Fruit fly (Drosophila melanogaster) whole organism, embryonic: ENCODE measurements around the gene CG1896.

ENCODE experiments used
- B-H2 ChIP-seq: fragments of 200-800 bp; sonication (Bioruptor generic); optimal IDR thresholded peaks from 2 replicates; lab custom pipeline; 2018; ENCODE audit warnings: missing biosample characterization, mild to moderate bottlenecking, missing genetic modification characterization
- CG10543 ChIP-seq: fragments of 200-800 bp; sonication (Bioruptor generic); optimal IDR thresholded peaks from 3 replicates; lab custom pipeline; 2017; ENCODE audit warnings: missing biosample characterization, mild to moderate bottlenecking, missing genetic modification characterization, moderate library complexity
- CG11093 ChIP-seq: fragments of 200-800 bp; sonication (Bioruptor generic); IDR thresholded peaks from 3 replicates; pipeline ENCODE4 v1.3.6; 2022; ENCODE audit warnings: missing biosample characterization, missing genetic modification characterization
- CG12104 ChIP-seq: fragments of 200-800 bp; sonication (Bioruptor generic); optimal IDR thresholded peaks from 3 replicates; lab custom pipeline; 2016; ENCODE audit warnings: missing biosample characterization, missing genetic modification characterization
- CG12942 ChIP-seq: fragments of 200-800 bp; sonication (Bioruptor generic); optimal IDR thresholded peaks from 3 replicates; lab custom pipeline; 2016; ENCODE audit warnings: missing biosample characterization, missing genetic modification characterization
- CG13624 ChIP-seq: fragments of 200-800 bp; sonication (Bioruptor generic); optimal IDR thresholded peaks from 2 replicates; lab custom pipeline; 2016; ENCODE audit warnings: missing biosample characterization, missing genetic modification characterization
- CG14441 ChIP-seq: fragments of 200-800 bp; sonication (Bioruptor generic); IDR thresholded peaks from 2 replicates; pipeline ENCODE4 v1.3.6; 2022; ENCODE audit warnings: missing biosample characterization, missing genetic modification characterization
- CG16863 ChIP-seq: fragments of 200-800 bp; sonication (Bioruptor generic); optimal IDR thresholded peaks from 3 replicates; lab custom pipeline; 2016; ENCODE audit warnings: missing biosample characterization, missing genetic modification characterization
- CG17612 ChIP-seq: fragments of 200-800 bp; sonication (Bioruptor generic); IDR thresholded peaks from 2 replicates; pipeline ENCODE4 v1.3.6; 2022; ENCODE audit warnings: missing biosample characterization, missing genetic modification characterization
- CG18764 ChIP-seq: fragments of 200-800 bp; sonication (Bioruptor generic); optimal IDR thresholded peaks from 3 replicates; lab custom pipeline; 2016; ENCODE audit warnings: missing biosample characterization, missing genetic modification characterization
- CG2116 ChIP-seq: fragments of 200-800 bp; sonication (Bioruptor generic); optimal IDR thresholded peaks from 3 replicates; lab custom pipeline; 2018; ENCODE audit warnings: missing biosample characterization, mild to moderate bottlenecking, missing genetic modification characterization
- CG2120 ChIP-seq: fragments of 200-800 bp; sonication (Bioruptor generic); optimal IDR thresholded peaks from 3 replicates; lab custom pipeline; 2016; ENCODE audit warnings: missing biosample characterization, missing genetic modification characterization
- CG30403 ChIP-seq: fragments of 200-800 bp; sonication (Bioruptor generic); optimal IDR thresholded peaks from 3 replicates; lab custom pipeline; 2016; ENCODE audit warnings: missing biosample characterization, missing genetic modification characterization
- CG32532 ChIP-seq: fragments of 200-800 bp; sonication (Bioruptor generic); IDR thresholded peaks from 2 replicates; pipeline ENCODE4 v1.3.6; 2022; ENCODE audit warnings: missing biosample characterization, missing genetic modification characterization
- CG34224 ChIP-seq: fragments of 200-800 bp; sonication (Bioruptor generic); IDR thresholded peaks from 3 replicates; pipeline ENCODE4 v1.3.6; 2022; ENCODE audit warnings: missing biosample characterization, missing genetic modification characterization; ENCODE audit not compliant: partially characterized antibody
- CG4404 ChIP-seq: fragments of 200-800 bp; sonication (Bioruptor generic); IDR thresholded peaks from 2 replicates; pipeline ENCODE4 v1.3.6; 2022; ENCODE audit warnings: missing biosample characterization, missing genetic modification characterization
- CG6765 ChIP-seq: fragments of 200-800 bp; sonication (Bioruptor generic); optimal IDR thresholded peaks from 3 replicates; lab custom pipeline; 2017; ENCODE audit warnings: missing biosample characterization, mild to moderate bottlenecking, missing genetic modification characterization
- CG7556 ChIP-seq: fragments of 200-800 bp; sonication (Bioruptor generic); optimal IDR thresholded peaks from 2 replicates; lab custom pipeline; 2017; ENCODE audit warnings: missing biosample characterization, mild to moderate bottlenecking, missing genetic modification characterization
- CG7928 ChIP-seq: fragments of 200-800 bp; sonication (Bioruptor generic); optimal IDR thresholded peaks from 2 replicates; lab custom pipeline; 2017; ENCODE audit warnings: missing biosample characterization, mild to moderate bottlenecking, missing genetic modification characterization
- CG7963 ChIP-seq: fragments of 200-800 bp; sonication (Bioruptor generic); IDR thresholded peaks from 3 replicates; pipeline ENCODE4 v1.3.6; 2022; ENCODE audit warnings: missing biosample characterization, missing genetic modification characterization; ENCODE audit not compliant: partially characterized antibody
- CG8089 ChIP-seq: fragments of 200-800 bp; sonication (Bioruptor generic); optimal IDR thresholded peaks from 3 replicates; lab custom pipeline; 2016; ENCODE audit warnings: missing biosample characterization, missing genetic modification characterization
- CG8388 ChIP-seq: fragments of 200-800 bp; sonication (Bioruptor generic); optimal IDR thresholded peaks from 2 replicates; lab custom pipeline; 2019; ENCODE audit warnings: missing biosample characterization, mild to moderate bottlenecking, missing genetic modification characterization, moderate library complexity
- CG9215 ChIP-seq: fragments of 200-800 bp; sonication (Bioruptor generic); IDR thresholded peaks from 2 replicates; pipeline ENCODE4 v1.3.6; 2022; ENCODE audit warnings: missing biosample characterization, missing genetic modification characterization
- CG9932 ChIP-seq: fragments of 200-800 bp; sonication (Bioruptor generic); IDR thresholded peaks from 2 replicates; pipeline ENCODE4 v1.3.6; 2022; ENCODE audit warnings: missing biosample characterization, missing genetic modification characterization
- CkIIα-i1 ChIP-seq: fragments of 200-800 bp; sonication (Bioruptor generic); IDR thresholded peaks from 2 replicates; pipeline ENCODE4 v1.3.6; 2022; ENCODE audit warnings: missing biosample characterization, missing genetic modification characterization
- Eip74EF ChIP-seq, 2 experiments: fragments of 200-800 bp in 1 of 2; fragments of >200 bp in 1 of 2; sonication (Bioruptor generic) in 1 of 2; optimal IDR thresholded peaks; 2 replicates each; lab custom pipeline; 2017 to 2019; ENCODE audit warnings: missing biosample characterization in 2 of 2, missing genetic modification characterization in 2 of 2, mild to moderate bottlenecking in 1 of 2, moderate library complexity in 1 of 2
- Hmx ChIP-seq: fragments of 200-800 bp; sonication (Bioruptor generic); optimal IDR thresholded peaks from 2 replicates; lab custom pipeline; 2016; ENCODE audit warnings: missing biosample characterization, missing genetic modification characterization
- Hr3 ChIP-seq: fragments of 200-800 bp; sonication (Bioruptor generic); optimal IDR thresholded peaks from 3 replicates; lab custom pipeline; 2016; ENCODE audit warnings: missing biosample characterization, missing genetic modification characterization
- Lpt ChIP-seq: fragments of >200 bp; optimal IDR thresholded peaks from 2 replicates; lab custom pipeline; 2018; ENCODE audit warnings: missing biosample characterization, missing genetic modification characterization
- Max ChIP-seq: fragments of 200-800 bp; sonication (Bioruptor generic); optimal IDR thresholded peaks from 2 replicates; lab custom pipeline; 2016; ENCODE audit warnings: missing biosample characterization, mild to moderate bottlenecking, missing genetic modification characterization
- Myb ChIP-seq: fragments of 200-800 bp; sonication (Bioruptor generic); optimal IDR thresholded peaks from 2 replicates; lab custom pipeline; 2016; ENCODE audit warnings: missing biosample characterization, missing genetic modification characterization
- Scr ChIP-seq: fragments of 200-800 bp; sonication (Bioruptor generic); IDR thresholded peaks from 2 replicates; pipeline ENCODE4 v1.3.6; 2022; ENCODE audit warnings: missing biosample characterization, missing genetic modification characterization; ENCODE audit not compliant: partially characterized antibody
- Six4 ChIP-seq: fragments of 200-800 bp; sonication (Bioruptor generic); optimal IDR thresholded peaks from 2 replicates; lab custom pipeline; 2016; ENCODE audit warnings: missing biosample characterization, missing genetic modification characterization
- Sry-δ ChIP-seq: fragments of 200-800 bp; sonication (Bioruptor generic); optimal IDR thresholded peaks from 2 replicates; lab custom pipeline; 2016; ENCODE audit warnings: missing biosample characterization, missing genetic modification characterization
- TFAM ChIP-seq: fragments of 200-800 bp; sonication (Bioruptor generic); optimal IDR thresholded peaks from 2 replicates; lab custom pipeline; 2017; ENCODE audit warnings: missing biosample characterization, missing genetic modification characterization, inconsistent platforms
- ac ChIP-seq: fragments of 200-800 bp; sonication (Bioruptor generic); optimal IDR thresholded peaks from 3 replicates; lab custom pipeline; 2017; ENCODE audit warnings: missing biosample characterization, mild to moderate bottlenecking, missing genetic modification characterization
- ash1 ChIP-seq: fragments of 200-800 bp; sonication (Bioruptor generic); optimal IDR thresholded peaks from 2 replicates; lab custom pipeline; 2018; ENCODE audit warnings: missing biosample characterization, mild to moderate bottlenecking, missing genetic modification characterization
- ci ChIP-seq: fragments of 200-800 bp; sonication (Bioruptor generic); IDR thresholded peaks from 3 replicates; pipeline ENCODE4 v1.3.6; 2022; ENCODE audit warnings: missing biosample characterization, missing genetic modification characterization
- crc ChIP-seq: fragments of 200-800 bp; sonication (Bioruptor generic); optimal IDR thresholded peaks from 2 replicates; lab custom pipeline; 2016; ENCODE audit warnings: missing biosample characterization, missing genetic modification characterization
- cwo ChIP-seq: fragments of 200-800 bp; sonication (Bioruptor generic); optimal IDR thresholded peaks from 3 replicates; lab custom pipeline; 2017; ENCODE audit warnings: missing biosample characterization, missing genetic modification characterization, mild to moderate bottlenecking, moderate library complexity, missing genetic modification reagents
- da ChIP-seq: fragments of 200-800 bp; sonication (Bioruptor generic); optimal IDR thresholded peaks from 2 replicates; lab custom pipeline; 2016; ENCODE audit warnings: missing biosample characterization, missing genetic modification characterization
- fu2 ChIP-seq: fragments of 200-800 bp; sonication (Bioruptor generic); optimal IDR thresholded peaks from 2 replicates; lab custom pipeline; 2016; ENCODE audit warnings: missing biosample characterization, missing genetic modification characterization
- hbn ChIP-seq: fragments of 200-800 bp; sonication (Bioruptor generic); IDR thresholded peaks from 2 replicates; pipeline ENCODE4 v1.3.6; 2022; ENCODE audit warnings: missing biosample characterization, missing genetic modification characterization; ENCODE audit not compliant: partially characterized antibody
- ind ChIP-seq: fragments of 200-800 bp; sonication (Bioruptor generic); optimal IDR thresholded peaks from 3 replicates; lab custom pipeline; 2016; ENCODE audit warnings: missing biosample characterization, missing genetic modification characterization
- insv ChIP-seq, 2 experiments: fragments of 200-800 bp; sonication (Bioruptor generic); optimal IDR thresholded peaks; 3 replicates each; lab custom pipeline; 2016 to 2018; ENCODE audit warnings: missing biosample characterization in 2 of 2, missing genetic modification characterization in 2 of 2
- pzg ChIP-seq: fragments of 200-800 bp; sonication (Bioruptor generic); optimal IDR thresholded peaks from 3 replicates; lab custom pipeline; 2018; ENCODE audit warnings: missing biosample characterization, mild to moderate bottlenecking, missing genetic modification characterization, moderate library complexity
- ranshi ChIP-seq: fragments of 200-800 bp; sonication (Bioruptor generic); IDR thresholded peaks from 2 replicates; pipeline ENCODE4 v1.3.6; 2022; ENCODE audit warnings: missing biosample characterization, missing genetic modification characterization
- run ChIP-seq: fragments of 200-800 bp; sonication (Bioruptor generic); optimal IDR thresholded peaks from 3 replicates; lab custom pipeline; 2018; ENCODE audit warnings: missing biosample characterization, mild to moderate bottlenecking, missing genetic modification characterization
- sd ChIP-seq: fragments of 200-800 bp; sonication (Bioruptor generic); optimal IDR thresholded peaks from 3 replicates; lab custom pipeline; 2018; ENCODE audit warnings: missing biosample characterization, mild to moderate bottlenecking, missing genetic modification characterization, moderate library complexity
- shn ChIP-seq: fragments of 200-800 bp; sonication (Bioruptor generic); optimal IDR thresholded peaks from 3 replicates; lab custom pipeline; 2016; ENCODE audit warnings: missing biosample characterization, missing genetic modification characterization
- sob ChIP-seq: fragments of 200-800 bp; sonication (Bioruptor generic); IDR thresholded peaks from 2 replicates; pipeline ENCODE4 v1.3.6; 2022; ENCODE audit warnings: missing biosample characterization, missing genetic modification characterization
- tgo ChIP-seq: fragments of 200-800 bp; sonication (Bioruptor generic); IDR thresholded peaks from 3 replicates; pipeline ENCODE4 v1.3.6; 2022; ENCODE audit warnings: missing biosample characterization, missing genetic modification characterization

Gene CG1896

dm6 chr3R:31794457-31794856 is 50.4 kb downstream of the CG1896 start (continued):
- no peak for TF ChIP-seq Hmx
- TF ChIP-seq CG14441 (GFP tag; lab: Robert Waterston, UW), result no peak
- TF ChIP-seq ci, result peak; percentile 56; the same call in 1 of the 3 replicates
- TF ChIP-seq CG4404 (GFP tag; lab: Robert Waterston, UW), result no peak
- TF ChIP-seq insv (GFP tag; optimal IDR thresholded peaks at IDR 0.05; lab: Kevin White, UChicago), result no peak
- TF ChIP-seq shn (GFP tag; lab: Kevin White, UChicago), result no peak
- TF ChIP-seq TFAM (GFP tag; lab: Kevin White, UChicago), result no peak
- TF ChIP-seq Myb (GFP tag; lab: Kevin White, UChicago), result no peak
- TF ChIP-seq CkIIα-i1 (GFP tag; lab: Robert Waterston, UW), result no peak
- no peak for TF ChIP-seq crc
- TF ChIP-seq CG17612 (GFP tag; lab: Robert Waterston, UW), result no peak
- no peak for TF ChIP-seq B-H2 (GFP tag; lab: Kevin White, UChicago)
- no peak for TF ChIP-seq CG30403
- TF ChIP-seq ac, result peak; percentile 81
- TF ChIP-seq CG8388 (GFP tag; lab: Kevin White, UChicago), result no peak
- no peak for TF ChIP-seq CG13624 (GFP tag; lab: Kevin White, UChicago)
- peak; percentile 16 for TF ChIP-seq Sry-δ (GFP tag; lab: Kevin White, UChicago)
- TF ChIP-seq CG2116, result peak; percentile 39
- TF ChIP-seq CG9932 (GFP tag; lab: Robert Waterston, UW), result no peak
- TF ChIP-seq ind (GFP tag; lab: Kevin White, UChicago), result no peak
- no peak for TF ChIP-seq CG8089 (GFP tag; lab: Kevin White, UChicago)
- no peak for TF ChIP-seq CG18764 (GFP tag; lab: Kevin White, UChicago)
- TF ChIP-seq Eip74EF (GFP tag; optimal IDR thresholded peaks at IDR 0.05; lab: Kevin White, UChicago), result no peak
- peak; percentile 23; the same call in 1 of the 3 replicates for TF ChIP-seq CG34224
- TF ChIP-seq Scr (GFP tag; lab: Robert Waterston, UW), result no peak
- TF ChIP-seq CG2120, result no peak
- TF ChIP-seq CG12942 (GFP tag; lab: Kevin White, UChicago), result no peak
- TF ChIP-seq CG11093 (GFP tag; lab: Robert Waterston, UW), result no peak
- no peak for TF ChIP-seq CG12104
- TF ChIP-seq Lpt (GFP tag; lab: Kevin White, UChicago), result no peak
- no peak for TF ChIP-seq CG6765 (GFP tag; lab: Kevin White, UChicago)
- peak; percentile 70 for TF ChIP-seq da (GFP tag; lab: Kevin White, UChicago)
- no peak for TF ChIP-seq ranshi (GFP tag; lab: Robert Waterston, UW)
- TF ChIP-seq CG9215 (GFP tag; lab: Robert Waterston, UW), result no peak
- TF ChIP-seq run, result no peak
- no peak for TF ChIP-seq Six4 (GFP tag; lab: Kevin White, UChicago)
- TF ChIP-seq CG32532 (GFP tag; lab: Robert Waterston, UW), result 0 out of 2 replicates have a peak, but pooled peaks have one; percentile 15
- no peak for TF ChIP-seq sd (tag; lab: Kevin White, UChicago)
- no peak for TF ChIP-seq ash1
- peak; percentile 77 for TF ChIP-seq pzg
- TF ChIP-seq CG7928 (GFP tag; lab: Kevin White, UChicago), result peak; percentile 81
- TF ChIP-seq cwo, result peak; percentile 87
- TF ChIP-seq CG16863 (GFP tag; lab: Kevin White, UChicago), result no peak
- no peak for TF ChIP-seq CG10543
- TF ChIP-seq Max (GFP tag; lab: Kevin White, UChicago), result peak; percentile 23
- TF ChIP-seq tgo (GFP tag; lab: Robert Waterston, UW), result no peak
- no peak; the same call in 1 of the 2 replicates for TF ChIP-seq sob (GFP tag; lab: Robert Waterston, UW)
- peak; percentile 24; the same call in 1 of the 2 replicates for TF ChIP-seq hbn (GFP tag; lab: Robert Waterston, UW)
- TF ChIP-seq Hr3, result peak; percentile 77
- no peak for TF ChIP-seq CG7556 (GFP tag; lab: Kevin White, UChicago)
- no peak for TF ChIP-seq CG7963 (GFP tag; lab: Robert Waterston, UW)
- TF ChIP-seq fu2 (GFP tag; lab: Kevin White, UChicago), result no peak
